Fruit fly (Drosophila melanogaster) whole organism: Measurements from ENCODE around the gene CG4133.

Experiments used
- CG8478 ChIP-seq: fragments of >200 bp; optimal IDR thresholded peaks from 2 replicates; lab custom pipeline; 2018; ENCODE audit warnings: inconsistent platforms
- Dll ChIP-seq: fragments of >200 bp; optimal IDR thresholded peaks from 2 replicates; lab custom pipeline; 2017
- EcR ChIP-seq, 2 experiments: fragments of >200 bp; optimal IDR thresholded peaks; 2 replicates each; lab custom pipeline; 2017; ENCODE audit warnings: missing biosample characterization in 2 of 2, missing genetic modification characterization in 2 of 2, missing genetic modification reagents in 2 of 2
- pan ChIP-seq: fragments of >200 bp; optimal IDR thresholded peaks from 2 replicates; lab custom pipeline; 2017
- psq ChIP-seq: fragments of >200 bp; optimal IDR thresholded peaks from 2 replicates; lab custom pipeline; 2017
- usp ChIP-seq: fragments of >200 bp; optimal IDR thresholded peaks from 2 replicates; lab custom pipeline; 2017; ENCODE audit warnings: missing biosample characterization, missing genetic modification characterization, mixed read lengths

CG4133 gene

dm6 chr2L:471021-471479 lies 15.7 kb downstream of the CG4133 start:
- no peak for TF ChIP-seq CG8478
- no peak for TF ChIP-seq EcR (GFP tag; optimal IDR thresholded peaks at IDR 0.05; lab: Kevin White, UChicago)
- no peak for TF ChIP-seq pan
- no peak for TF ChIP-seq Dll
- no peak for TF ChIP-seq usp (GFP tag; lab: Kevin White, UChicago)
- no peak for TF ChIP-seq psq (lab: Kevin White, UChicago)

- TF ChIP-seq Dll = peak; percentile 85
- TF ChIP-seq psq (lab: Kevin White, UChicago) = no peak
Measured at dm6 chr2L:472073-472590, 16.8 kb downstream of the CG4133 start, which contains the start of gene CG4297. Gene CG4297 (minus strand): TSS chr2L:472200.

- TF ChIP-seq psq (lab: Kevin White, UChicago) (no peak), usp (GFP tag; lab: Kevin White, UChicago) (no peak), Dll (no peak), CG8478 (no peak), pan (no peak), EcR (GFP tag; optimal IDR thresholded peaks at IDR 0.05; lab: Kevin White, UChicago) (no peak)
Measured at dm6 chr2L:472829-473228, 17.5 kb downstream of the CG4133 start, which contains the start of gene MED15. Gene MED15 (plus strand): TSS chr2L:473013.

- TF ChIP-seq CG8478 (no peak), pan (no peak), psq (lab: Kevin White, UChicago) (no peak), usp (GFP tag; lab: Kevin White, UChicago) (no peak), EcR (GFP tag; optimal IDR thresholded peaks at IDR 0.05; lab: Kevin White, UChicago) (no peak), Dll (no peak)
Measured at dm6 chr2L:475920-476319, 20.6 kb downstream of the CG4133 start, which contains the start of gene ush. Gene ush (plus strand): TSS chr2L:476220.

dm6 chr2L:478173-478572 lies 22.8 kb downstream of the CG4133 start:
- TF ChIP-seq usp (GFP tag; lab: Kevin White, UChicago) (no peak), EcR (GFP tag; optimal IDR thresholded peaks at IDR 0.05; lab: Kevin White, UChicago) (peak in 1 of 2 experiments; percentile 75), pan (no peak)

dm6 chr2L:478749-479482 lies 23.6 kb downstream of the CG4133 start:
- TF ChIP-seq CG8478 (peak; percentile 37), usp (GFP tag; lab: Kevin White, UChicago) (no peak), Dll (no peak), psq (lab: Kevin White, UChicago) (no peak), pan (no peak), EcR (GFP tag; optimal IDR thresholded peaks at IDR 0.05; lab: Kevin White, UChicago) (peak in 1 of 2 experiments; percentile 21)

dm6 chr2L:479483-480195 lies 24.3 kb downstream of the CG4133 start, which contains the start of gene cbt:
Gene cbt (minus strand): TSS chr2L:479688.
- TF ChIP-seq Dll (peak; percentile 2), CG8478 (no peak), usp (GFP tag; lab: Kevin White, UChicago) (no peak), EcR (GFP tag; optimal IDR thresholded peaks at IDR 0.05; lab: Kevin White, UChicago) (peak in 1 of 2 experiments; percentile 61), pan (no peak)

- TF ChIP-seq pan (no peak), Dll (no peak), usp (GFP tag; lab: Kevin White, UChicago) (no peak)
Measured at dm6 chr2L:480196-480511, 24.8 kb downstream of the CG4133 start.

dm6 chr2L:480638-481399 lies 25.5 kb downstream of the CG4133 start:
- TF ChIP-seq usp (GFP tag; lab: Kevin White, UChicago) (no peak), pan (peak; percentile 98), psq (lab: Kevin White, UChicago) (no peak), EcR (GFP tag; optimal IDR thresholded peaks at IDR 0.05; lab: Kevin White, UChicago) (peak; percentile 64 to 87)

- TF ChIP-seq pan (no peak), Dll (peak; percentile 23)
Measured at dm6 chr2L:481400-481756, 26.0 kb downstream of the CG4133 start.

- no peak for TF ChIP-seq EcR (GFP tag; optimal IDR thresholded peaks at IDR 0.05; lab: Kevin White, UChicago)
- no peak for TF ChIP-seq psq (lab: Kevin White, UChicago)
- TF ChIP-seq Dll = no peak
- TF ChIP-seq pan = no peak
- no peak for TF ChIP-seq CG8478
- no peak for TF ChIP-seq usp (GFP tag; lab: Kevin White, UChicago)
Measured at dm6 chr2L:481757-482450, 26.6 kb downstream of the CG4133 start.

dm6 chr2L:482451-482844 lies 27.1 kb downstream of the CG4133 start:
- no peak for TF ChIP-seq EcR (GFP tag; optimal IDR thresholded peaks at IDR 0.05; lab: Kevin White, UChicago)
- TF ChIP-seq usp (GFP tag; lab: Kevin White, UChicago) = no peak
- TF ChIP-seq psq (lab: Kevin White, UChicago) = no peak
- no peak for TF ChIP-seq CG8478
- TF ChIP-seq pan = no peak
- no peak for TF ChIP-seq Dll
